Worm (Caenorhabditis elegans): ENCODE data around the gene fnta-1.

Gene fnta-1

ce11 chrIV:255379-255857 lies 15.3 kb upstream of the fnta-1 start, which contains the start of gene rcat-1 (continued):
- TF ChIP-seq mel-28 (tag; optimal IDR thresholded peaks at IDR 0.05; ENCODE audit: borderline replicate concordance), result no peak
- TF ChIP-seq T26A5.8 (tag; optimal IDR thresholded peaks at IDR 0.05), result no peak
- no peak for TF ChIP-seq dpff-1 (tag; optimal IDR thresholded peaks at IDR 0.05)
- peak; percentile 47; the same call in 1 of the 2 replicates for TF ChIP-seq nfyb-1 (GFP tag; IDR thresholded peaks at IDR 0.05)
- TF ChIP-seq lin-40 (tag; optimal IDR thresholded peaks at IDR 0.05), result peak; percentile 28
- no peak for TF ChIP-seq aptf-3 (GFP tag; IDR thresholded peaks at IDR 0.05)
- no peak for TF ChIP-seq hlh-26 (GFP tag; conservative IDR thresholded peaks at IDR 0.05)
- TF ChIP-seq D2030.7 (GFP tag; IDR thresholded peaks at IDR 0.05), result peak; percentile 77
- no peak for TF ChIP-seq him-1 (tag; optimal IDR thresholded peaks at IDR 0.05)
- no peak for TF ChIP-seq ets-4 (GFP tag; optimal IDR thresholded peaks at IDR 0.05)
- no peak for TF ChIP-seq ztf-26 (tag; optimal IDR thresholded peaks at IDR 0.05)
- TF ChIP-seq aptf-2 (GFP tag; conservative IDR thresholded peaks at IDR 0.05), result no peak
- no peak for TF ChIP-seq snpc-4 (GFP tag; optimal IDR thresholded peaks at IDR 0.05)
- peak in 1 of 4 experiments; percentile 45 for TF ChIP-seq snpc-4 (tag; optimal IDR thresholded peaks at IDR 0.05)
- TF ChIP-seq cebp-2 (GFP tag; IDR thresholded peaks at IDR 0.05), result no peak
- TF ChIP-seq F55B11.4 (tag; optimal IDR thresholded peaks at IDR 0.05; ENCODE audit: borderline replicate concordance, insufficient read depth), result no peak
- no peak for TF ChIP-seq sea-2 (GFP tag; IDR thresholded peaks at IDR 0.05)
- TF ChIP-seq atf-7 (tag; optimal IDR thresholded peaks at IDR 0.05), result no peak
- no peak for TF ChIP-seq sdz-38 (tag; optimal IDR thresholded peaks at IDR 0.05)
- no peak for TF ChIP-seq Y53F4B.3 (GFP tag; IDR thresholded peaks at IDR 0.05)
- TF ChIP-seq nhr-27 (tag; optimal IDR thresholded peaks at IDR 0.05), result no peak
- TF ChIP-seq repo-1 (tag; optimal IDR thresholded peaks at IDR 0.05), result no peak
- no peak for TF ChIP-seq nfya-1 (tag; optimal IDR thresholded peaks at IDR 0.05; ENCODE audit: borderline replicate concordance, insufficient read depth)
- no peak for TF ChIP-seq die-1 (tag; optimal IDR thresholded peaks at IDR 0.05)
- TF ChIP-seq F22D6.2 (tag; optimal IDR thresholded peaks at IDR 0.05), result no peak
- TF ChIP-seq rec-8 (tag; optimal IDR thresholded peaks at IDR 0.05), result no peak
- no peak for TF ChIP-seq fkh-3 (tag; optimal IDR thresholded peaks at IDR 0.05)
- no peak for TF ChIP-seq lsl-1 (GFP tag; optimal IDR thresholded peaks at IDR 0.05)
- TF ChIP-seq F57A8.1 (GFP tag; optimal IDR thresholded peaks at IDR 0.05), result no peak

DNA sequence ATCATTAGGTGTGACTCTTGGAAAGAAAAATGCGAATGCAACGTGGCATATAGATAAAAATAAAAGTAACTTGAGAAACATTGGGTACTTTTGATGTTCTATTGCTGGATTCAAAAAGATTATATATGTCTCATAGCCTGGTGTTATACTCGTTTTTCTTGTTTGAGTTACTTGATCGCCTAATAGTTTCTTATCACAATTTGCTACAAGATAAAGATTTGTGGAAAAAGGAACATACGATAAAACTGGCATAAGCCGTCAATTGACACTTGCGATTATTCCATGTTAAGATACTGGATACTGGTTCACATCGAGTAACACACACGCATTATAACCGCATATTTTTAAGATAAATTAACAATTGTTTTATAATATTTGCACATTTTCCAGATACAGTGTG lies 12.3 kb upstream of the fnta-1 start, which contains the start of gene grl-19:
Gene grl-19, minus strand, starts transcription at position 101 of the 400 bp plus-strand sequence.
- TF ChIP-seq unc-130 (GFP tag; optimal IDR thresholded peaks at IDR 0.05), result no peak
- no peak for TF ChIP-seq mcd-1 (GFP tag; IDR thresholded peaks at IDR 0.05)
- TF ChIP-seq snpc-3.4 (tag; optimal IDR thresholded peaks at IDR 0.05), result no peak
- no peak for TF ChIP-seq lsl-1 (GFP tag; optimal IDR thresholded peaks at IDR 0.05)
- no peak for TF ChIP-seq sea-2 (GFP tag; IDR thresholded peaks at IDR 0.05)
- TF ChIP-seq B0336.3 (GFP tag; IDR thresholded peaks at IDR 0.05), result no peak
- TF ChIP-seq hrde-1 (tag; optimal IDR thresholded peaks at IDR 0.05; ENCODE audit: borderline replicate concordance), result no peak
- TF ChIP-seq rpc-1 (optimal IDR thresholded peaks at IDR 0.05), result no peak
- TF ChIP-seq rpc-1 (tag; optimal IDR thresholded peaks at IDR 0.05), result no peak
- no peak for TF ChIP-seq zfh-2 (GFP tag; conservative IDR thresholded peaks at IDR 0.05)
- TF ChIP-seq gei-17 (GFP tag; optimal IDR thresholded peaks at IDR 0.05), result no peak
- no peak for TF ChIP-seq hmg-1.2 (GFP tag; IDR thresholded peaks at IDR 0.05)
- no peak for TF ChIP-seq unc-62 (GFP tag; optimal IDR thresholded peaks at IDR 0.05)
- TF ChIP-seq lin-35 (GFP tag; optimal IDR thresholded peaks at IDR 0.05), result no peak
- TF ChIP-seq ama-1 (optimal IDR thresholded peaks at IDR 0.05), result no peak
- no peak for TF ChIP-seq ama-1 (GFP tag; optimal IDR thresholded peaks at IDR 0.05)
- no peak for TF ChIP-seq mxl-1 (tag; optimal IDR thresholded peaks at IDR 0.05)
- TF ChIP-seq aptf-2 (GFP tag; conservative IDR thresholded peaks at IDR 0.05), result no peak

All from whole organism, young adult.